Fruit fly (Drosophila melanogaster) whole organism, embryonic: ENCODE measurements around the gene Mis12.

Experiments used
- Abd-B ChIP-seq: fragments of 200-800 bp; sonication (Bioruptor generic); optimal IDR thresholded peaks from 2 replicates; lab custom pipeline; 2018; ENCODE audit warnings: missing biosample characterization, mild to moderate bottlenecking, missing genetic modification characterization, moderate library complexity
- Aef1 ChIP-seq: fragments of 200-800 bp; sonication (Bioruptor generic); IDR thresholded peaks from 3 replicates; pipeline ENCODE4 v1.3.6; 2022; ENCODE audit warnings: missing biosample characterization, missing genetic modification characterization
- Bdp1 ChIP-seq: fragments of 200-800 bp; sonication (Bioruptor generic); optimal IDR thresholded peaks from 3 replicates; lab custom pipeline; 2016; ENCODE audit warnings: missing biosample characterization, missing genetic modification characterization
- CG1024 ChIP-seq: fragments of 200-800 bp; sonication (Bioruptor generic); IDR thresholded peaks from 2 replicates; pipeline ENCODE4 v1.3.6; 2022; ENCODE audit warnings: missing biosample characterization, missing genetic modification characterization
- CG10321 ChIP-seq: fragments of 200-800 bp; sonication (Bioruptor generic); IDR thresholded peaks from 2 replicates; pipeline ENCODE4 v1.3.6; 2022; ENCODE audit warnings: missing biosample characterization, missing genetic modification characterization
- CG10431 ChIP-seq: fragments of 200-800 bp; sonication (Bioruptor generic); optimal IDR thresholded peaks from 3 replicates; lab custom pipeline; 2018; ENCODE audit warnings: missing biosample characterization, mild to moderate bottlenecking, missing genetic modification characterization
- CG10979 ChIP-seq: fragments of 200-800 bp; sonication (Bioruptor generic); optimal IDR thresholded peaks from 2 replicates; lab custom pipeline; 2018; ENCODE audit warnings: missing biosample characterization, mild to moderate bottlenecking, missing genetic modification characterization, moderate library complexity
- CG12942 ChIP-seq: fragments of 200-800 bp; sonication (Bioruptor generic); optimal IDR thresholded peaks from 3 replicates; lab custom pipeline; 2016; ENCODE audit warnings: missing biosample characterization, missing genetic modification characterization
- CG13775 ChIP-seq: fragments of 200-800 bp; sonication (Bioruptor generic); optimal IDR thresholded peaks from 3 replicates; lab custom pipeline; 2017; ENCODE audit warnings: missing biosample characterization, mild to moderate bottlenecking, missing genetic modification characterization
- CG13894 ChIP-seq: fragments of 200-800 bp; sonication (Bioruptor generic); optimal IDR thresholded peaks from 3 replicates; lab custom pipeline; 2018; ENCODE audit warnings: missing biosample characterization, mild to moderate bottlenecking, missing genetic modification characterization, moderate library complexity
- CG14050 ChIP-seq: fragments of 200-800 bp; sonication (Bioruptor generic); IDR thresholded peaks from 3 replicates; pipeline ENCODE4 v1.3.6; 2022; ENCODE audit warnings: missing biosample characterization, missing genetic modification characterization
- CG15269 ChIP-seq: fragments of 200-800 bp; sonication (Bioruptor generic); optimal IDR thresholded peaks from 2 replicates; lab custom pipeline; 2018; ENCODE audit warnings: missing biosample characterization, mild to moderate bottlenecking, missing genetic modification characterization, moderate library complexity
- CG16813 ChIP-seq: fragments of 200-800 bp; sonication (Bioruptor generic); IDR thresholded peaks from 3 replicates; pipeline ENCODE4 v1.3.6; 2022; ENCODE audit warnings: missing biosample characterization, missing genetic modification characterization; ENCODE audit not compliant: partially characterized antibody
- CG17361 ChIP-seq: fragments of 200-800 bp; sonication (Bioruptor generic); IDR thresholded peaks from 3 replicates; pipeline ENCODE4 v1.3.6; 2022; ENCODE audit warnings: missing biosample characterization, missing genetic modification characterization
- CG17912 ChIP-seq: fragments of 200-800 bp; sonication (Bioruptor generic); optimal IDR thresholded peaks from 2 replicates; lab custom pipeline; 2018; ENCODE audit warnings: missing biosample characterization, mild to moderate bottlenecking, missing genetic modification characterization
- CG18011 ChIP-seq: fragments of 200-800 bp; sonication (Bioruptor generic); optimal IDR thresholded peaks from 2 replicates; lab custom pipeline; 2017; ENCODE audit warnings: missing biosample characterization, missing genetic modification characterization, mild to moderate bottlenecking, moderate library complexity, missing genotype
- CG18476 ChIP-seq: fragments of 200-800 bp; sonication (Bioruptor generic); optimal IDR thresholded peaks from 2 replicates; lab custom pipeline; 2016; ENCODE audit warnings: missing biosample characterization, mild to moderate bottlenecking, missing genetic modification characterization
- CG34422 ChIP-seq: fragments of 200-800 bp; sonication (Bioruptor generic); IDR thresholded peaks from 3 replicates; pipeline ENCODE4 v1.3.6; 2022; ENCODE audit warnings: missing biosample characterization, missing genetic modification characterization
- CG4424 ChIP-seq: fragments of 200-800 bp; sonication (Bioruptor generic); optimal IDR thresholded peaks from 3 replicates; lab custom pipeline; 2016; ENCODE audit warnings: missing biosample characterization, missing genetic modification characterization
- CG4820 ChIP-seq: fragments of 200-800 bp; sonication (Bioruptor generic); optimal IDR thresholded peaks from 3 replicates; lab custom pipeline; 2016; ENCODE audit warnings: missing biosample characterization, missing genetic modification characterization
- CG6791 ChIP-seq: fragments of 200-800 bp; sonication (Bioruptor generic); IDR thresholded peaks from 3 replicates; pipeline ENCODE4 v1.3.6; 2022; ENCODE audit warnings: missing biosample characterization, missing genetic modification characterization; ENCODE audit not compliant: partially characterized antibody
- CG7556 ChIP-seq: fragments of 200-800 bp; sonication (Bioruptor generic); optimal IDR thresholded peaks from 2 replicates; lab custom pipeline; 2017; ENCODE audit warnings: missing biosample characterization, mild to moderate bottlenecking, missing genetic modification characterization
- CG8290 ChIP-seq, 3 experiments: fragments of 200-800 bp; sonication (Bioruptor generic); optimal IDR thresholded peaks; 2 replicates each; lab custom pipeline; 2016 to 2019; ENCODE audit warnings: missing biosample characterization in 3 of 3, missing genetic modification characterization in 3 of 3, mild to moderate bottlenecking in 2 of 3, moderate library complexity in 1 of 3
- CG9797 ChIP-seq: fragments of 200-800 bp; sonication (Bioruptor generic); optimal IDR thresholded peaks from 3 replicates; lab custom pipeline; 2018; ENCODE audit warnings: missing biosample characterization, mild to moderate bottlenecking, missing genetic modification characterization
- D19A ChIP-seq: fragments of 200-800 bp; optimal IDR thresholded peaks from 3 replicates; lab custom pipeline; 2019; ENCODE audit warnings: missing biosample characterization, mild to moderate bottlenecking, missing genetic modification characterization, moderate library complexity
- Dad ChIP-seq: fragments of 200-800 bp; sonication (Bioruptor generic); optimal IDR thresholded peaks from 3 replicates; lab custom pipeline; 2016; ENCODE audit warnings: missing biosample characterization, missing genetic modification characterization
- Dll ChIP-seq: fragments of 200-800 bp; sonication (Bioruptor generic); IDR thresholded peaks from 4 replicates; pipeline ENCODE4 v1.3.6; 2022; ENCODE audit warnings: missing biosample characterization, missing genetic modification characterization; ENCODE audit not compliant: partially characterized antibody
- Drgx ChIP-seq: fragments of 200-800 bp; sonication (Bioruptor generic); IDR thresholded peaks from 2 replicates; pipeline ENCODE4 v1.3.6; 2022; ENCODE audit warnings: missing biosample characterization, missing genetic modification characterization
- E2f1 ChIP-seq: fragments of 200-800 bp; sonication (Bioruptor generic); IDR thresholded peaks from 2 replicates; pipeline ENCODE4 v1.3.6; 2022; ENCODE audit warnings: missing biosample characterization, missing genetic modification characterization
- Gug ChIP-seq: fragments of 200-800 bp; sonication (Bioruptor generic); IDR thresholded peaks from 4 replicates; pipeline ENCODE4 v1.3.6; 2022; ENCODE audit warnings: missing biosample characterization, missing genetic modification characterization
- HmgZ ChIP-seq: fragments of 200-800 bp; sonication (Bioruptor generic); optimal IDR thresholded peaks from 2 replicates; lab custom pipeline; 2018; ENCODE audit warnings: missing biosample characterization, mild to moderate bottlenecking, missing genetic modification characterization
- Hmx ChIP-seq: fragments of 200-800 bp; sonication (Bioruptor generic); optimal IDR thresholded peaks from 2 replicates; lab custom pipeline; 2016; ENCODE audit warnings: missing biosample characterization, missing genetic modification characterization
- Med ChIP-seq: fragments of 200-800 bp; sonication (Bioruptor generic); peaks from one replicate; lab custom pipeline; 2016; ENCODE audit warnings: missing biosample characterization, missing genetic modification characterization, mild to moderate bottlenecking, inconsistent platforms, moderate library complexity
- Pdp1 ChIP-seq, 2 experiments: fragments of 200-800 bp; sonication (Bioruptor generic); optimal IDR thresholded peaks; 3 replicates each; lab custom pipeline; 2016; ENCODE audit warnings: missing biosample characterization in 2 of 2, missing genetic modification characterization in 2 of 2, mild to moderate bottlenecking in 1 of 2, moderate library complexity in 1 of 2
- Sry-β ChIP-seq: fragments of 200-800 bp; sonication (Bioruptor generic); optimal IDR thresholded peaks from 2 replicates; lab custom pipeline; 2018; ENCODE audit warnings: missing biosample characterization, mild to moderate bottlenecking, missing genetic modification characterization, moderate library complexity
- Trl ChIP-seq, 3 experiments: fragments of >200 bp in 2 of 3; fragments of 200-800 bp in 1 of 3; sonication (Bioruptor generic) in 1 of 3; optimal IDR thresholded peaks; 2 replicates in 1 of 3; 3 replicates in 2 of 3; lab custom pipeline; 2016 to 2017; ENCODE audit warnings: missing biosample characterization in 1 of 3, missing genetic modification characterization in 1 of 3
- YL-1 ChIP-seq: fragments of 200-800 bp; sonication (Bioruptor generic); optimal IDR thresholded peaks from 3 replicates; lab custom pipeline; 2017; ENCODE audit warnings: missing biosample characterization, mild to moderate bottlenecking, missing genetic modification characterization
- ap ChIP-seq: fragments of 200-800 bp; sonication (Bioruptor generic); IDR thresholded peaks from 2 replicates; pipeline ENCODE4 v1.3.6; 2022; ENCODE audit warnings: missing biosample characterization, missing genetic modification characterization
- ftz-f1 ChIP-seq: fragments of 200-800 bp; sonication (Bioruptor generic); optimal IDR thresholded peaks from 2 replicates; lab custom pipeline; 2016; ENCODE audit warnings: missing biosample characterization, missing genetic modification characterization
- inv ChIP-seq: fragments of 200-800 bp; sonication (Bioruptor generic); IDR thresholded peaks from 2 replicates; pipeline ENCODE4 v1.3.6; 2022; ENCODE audit warnings: missing biosample characterization, missing genetic modification characterization; ENCODE audit not compliant: partially characterized antibody
- ken ChIP-seq: fragments of 200-800 bp; sonication (Bioruptor generic); IDR thresholded peaks from 3 replicates; pipeline ENCODE4 v1.3.6; 2022; ENCODE audit warnings: missing biosample characterization, missing genetic modification characterization
- luna ChIP-seq: fragments of 200-800 bp; sonication (Bioruptor generic); optimal IDR thresholded peaks from 2 replicates; lab custom pipeline; 2016; ENCODE audit warnings: missing biosample characterization, missing genetic modification characterization
- otp ChIP-seq: fragments of 200-800 bp; sonication (Bioruptor generic); IDR thresholded peaks from 3 replicates; pipeline ENCODE4, ENCODE4 v1.3.6; 2022; ENCODE audit warnings: missing biosample characterization, missing genetic modification characterization
- run ChIP-seq: fragments of 200-800 bp; sonication (Bioruptor generic); optimal IDR thresholded peaks from 3 replicates; lab custom pipeline; 2018; ENCODE audit warnings: missing biosample characterization, mild to moderate bottlenecking, missing genetic modification characterization
- sima ChIP-seq: fragments of 200-800 bp; sonication (Bioruptor generic); optimal IDR thresholded peaks from 2 replicates; lab custom pipeline; 2016; ENCODE audit warnings: missing biosample characterization, missing genetic modification characterization
- tna ChIP-seq: fragments of 200-800 bp; sonication (Bioruptor generic); IDR thresholded peaks from 2 replicates; pipeline ENCODE4 v1.3.6; 2022; ENCODE audit warnings: missing biosample characterization, missing genetic modification characterization; ENCODE audit not compliant: partially characterized antibody
- twi ChIP-seq: fragments of 200-800 bp; optimal IDR thresholded peaks from 2 replicates; lab custom pipeline; 2019; ENCODE audit warnings: missing biosample characterization, mild to moderate bottlenecking, missing genetic modification characterization, moderate library complexity
- unpg ChIP-seq: fragments of 200-800 bp; sonication (Bioruptor generic); optimal IDR thresholded peaks from 3 replicates; lab custom pipeline; 2018; ENCODE audit warnings: missing biosample characterization, mild to moderate bottlenecking, missing genetic modification characterization, moderate library complexity

Gene Mis12

DNA sequence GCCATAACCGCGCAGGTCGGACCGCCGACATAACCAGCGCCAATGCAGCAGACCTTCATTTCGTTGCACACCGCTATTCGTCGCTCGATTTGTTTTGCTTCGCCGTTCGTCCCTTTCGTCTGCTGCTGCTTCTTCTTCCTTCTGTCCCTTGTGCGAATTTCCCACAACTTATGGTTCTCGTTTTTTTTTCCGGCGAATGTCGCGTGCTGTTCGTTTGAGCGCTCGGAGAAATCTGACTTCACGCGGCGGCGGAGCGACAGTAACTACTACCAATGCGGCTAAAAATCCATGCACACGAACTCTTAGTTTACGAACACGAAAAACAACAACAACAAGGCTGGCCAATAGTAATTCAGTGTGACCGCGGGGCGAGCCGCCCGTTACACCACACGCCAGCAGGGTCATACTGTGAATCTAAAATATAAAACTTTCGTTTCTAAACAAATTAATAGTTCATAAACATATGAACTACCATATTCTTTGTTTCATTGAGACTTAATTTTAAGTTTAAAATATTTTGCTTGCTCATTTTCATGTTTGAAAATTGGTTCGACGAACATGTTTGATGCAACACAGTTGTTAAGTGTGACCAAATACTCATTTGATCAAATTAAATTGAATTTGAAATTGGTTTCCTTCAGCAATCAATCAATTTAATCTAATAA, 4.2 kb downstream of the Mis12 start, which contains the start of gene sgl (continued):
- TF ChIP-seq CG7556 (GFP tag; lab: Kevin White, UChicago) (no peak), CG10431 (GFP tag; lab: Kevin White, UChicago) (no peak), Sry-β (peak; percentile 50), CG8290 (GFP tag; optimal IDR thresholded peaks at IDR 0.05; lab: Kevin White, UChicago) (peak; percentile 76), CG8290 (tag; optimal IDR thresholded peaks at IDR 0.05; lab: Kevin White, UChicago) (peak; percentile 69 to 81), CG17361 (GFP tag; lab: Robert Waterston, UW) (0 out of 3 replicates have a peak, but pooled peaks have one; percentile 6), ap (no peak), CG15269 (tag; lab: Kevin White, UChicago) (peak; percentile 40), CG13775 (GFP tag; lab: Kevin White, UChicago) (peak; percentile 0), Bdp1 (GFP tag; lab: Kevin White, UChicago) (no peak), Drgx (peak; percentile 72), CG14050 (no peak), CG4424 (GFP tag; lab: Kevin White, UChicago) (peak; percentile 19), unpg (GFP tag; lab: Kevin White, UChicago) (no peak), CG6791 (GFP tag; lab: Robert Waterston, UW) (peak; percentile 68; the same call in 1 of the 3 replicates), Gug (GFP tag; lab: Robert Waterston, UW) (peak; percentile 54; the same call in 2 of the 4 replicates), twi (tag; lab: Kevin White, UChicago) (no peak), Trl (optimal IDR thresholded peaks at IDR 0.05; lab: Kevin White, UChicago) (peak in 1 of 2 experiments; percentile 55), Trl (GFP tag; optimal IDR thresholded peaks at IDR 0.05; lab: Kevin White, UChicago) (no peak), otp (peak; percentile 59; the same call in 1 of the 3 replicates), CG13894 (tag; lab: Kevin White, UChicago) (peak; percentile 73), Dll (GFP tag; lab: Robert Waterston, UW) (peak; percentile 60; the same call in 2 of the 4 replicates), YL-1 (GFP tag; lab: Kevin White, UChicago) (peak; percentile 43), CG17912 (GFP tag; lab: Kevin White, UChicago) (peak; percentile 61), CG10979 (tag; lab: Kevin White, UChicago) (peak; percentile 22), Pdp1 (GFP tag; optimal IDR thresholded peaks at IDR 0.05; lab: Kevin White, UChicago) (peak; percentile 4 to 45), HmgZ (tag; lab: Kevin White, UChicago) (peak; percentile 55), CG16813 (0 out of 3 replicates have a peak, but pooled peaks have one; percentile 25), Med (peak; percentile 91), E2f1 (GFP tag; lab: Robert Waterston, UW) (no peak), run (tag; lab: Kevin White, UChicago) (no peak), CG4820 (no peak), ken (peak; percentile 59; the same call in 1 of the 3 replicates), D19A (tag; lab: Kevin White, UChicago) (peak; percentile 11), ftz-f1 (GFP tag; lab: Kevin White, UChicago) (peak; percentile 71), inv (GFP tag; lab: Robert Waterston, UW) (peak; percentile 25; the same call in 1 of the 2 replicates), CG34422 (GFP tag; lab: Robert Waterston, UW) (peak; percentile 91), CG10321 (no peak), CG18011 (no peak), tna (GFP tag; lab: Robert Waterston, UW) (no peak; the same call in 1 of the 2 replicates), CG1024 (peak; percentile 28; the same call in 1 of the 2 replicates), Hmx (GFP tag; lab: Kevin White, UChicago) (no peak), Dad (GFP tag; lab: Kevin White, UChicago) (peak; percentile 21), sima (GFP tag; lab: Kevin White, UChicago) (no peak), CG18476 (GFP tag; lab: Kevin White, UChicago) (no peak), Abd-B (GFP tag; lab: Kevin White, UChicago) (no peak), CG12942 (GFP tag; lab: Kevin White, UChicago) (no peak), CG9797 (GFP tag; lab: Kevin White, UChicago) (peak; percentile 99), luna (peak; percentile 19), Aef1 (GFP tag; lab: Robert Waterston, UW) (peak; percentile 84)
